Worm (Caenorhabditis elegans) whole organism, L4/young adult: Measurements from ENCODE around the gene F09F9.2.

Experiments
- W03F9.2 ChIP-seq: fragments of 150-350 bp; optimal IDR thresholded peaks from 2 replicates; lab custom pipeline; 2014; ENCODE audit warnings: missing biosample characterization, missing genetic modification characterization
- dao-5 ChIP-seq: sonication (generic microtip); optimal IDR thresholded peaks from 2 replicates; lab custom pipeline; 2016; ENCODE audit warnings: missing genotype, missing genetic modification characterization, moderate library complexity, missing compliant biosample characterization
- him-1 ChIP-seq: sonication (generic microtip); optimal IDR thresholded peaks from 2 replicates; lab custom pipeline; 2016; ENCODE audit warnings: missing genotype, missing genetic modification reagents, missing genetic modification characterization, missing compliant biosample characterization

Gene F09F9.2

ce11 chrX:4111416-4111815, at the start of gene F09F9.2:
F09F9.2 (minus strand) TSS chrX:4111440.
- TF ChIP-seq W03F9.2, result no peak
- TF ChIP-seq him-1 (tag; lab: Kevin White, UChicago), result no peak
- TF ChIP-seq dao-5 (tag; lab: Kevin White, UChicago), result no peak

DNA sequence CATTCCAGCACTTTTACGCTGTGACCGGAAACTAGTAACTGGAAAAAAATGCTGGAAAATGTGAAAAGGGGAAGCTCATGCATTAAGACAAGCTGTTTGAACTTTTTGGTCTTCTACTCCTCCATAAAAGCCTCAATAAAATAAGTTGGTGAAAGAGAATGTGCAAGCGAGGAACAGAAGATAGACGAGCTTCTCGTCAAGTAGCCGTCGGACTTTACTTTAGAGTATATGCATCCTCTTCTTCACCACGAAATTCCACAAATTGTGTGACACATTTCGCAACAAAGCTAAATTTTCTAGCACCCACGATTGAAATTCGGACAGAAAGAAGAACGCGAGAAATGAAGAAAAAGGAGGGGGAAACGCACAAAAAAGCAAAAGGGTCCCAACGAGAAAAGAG, 48.7 kb upstream of the F09F9.2 start:
- TF ChIP-seq dao-5 (tag; lab: Kevin White, UChicago) (no peak), W03F9.2 (no peak), him-1 (tag; lab: Kevin White, UChicago) (no peak)

ce11 chrX:4159185-4159871, 48.1 kb upstream of the F09F9.2 start:
- no peak for TF ChIP-seq dao-5 (tag; lab: Kevin White, UChicago)

DNA sequence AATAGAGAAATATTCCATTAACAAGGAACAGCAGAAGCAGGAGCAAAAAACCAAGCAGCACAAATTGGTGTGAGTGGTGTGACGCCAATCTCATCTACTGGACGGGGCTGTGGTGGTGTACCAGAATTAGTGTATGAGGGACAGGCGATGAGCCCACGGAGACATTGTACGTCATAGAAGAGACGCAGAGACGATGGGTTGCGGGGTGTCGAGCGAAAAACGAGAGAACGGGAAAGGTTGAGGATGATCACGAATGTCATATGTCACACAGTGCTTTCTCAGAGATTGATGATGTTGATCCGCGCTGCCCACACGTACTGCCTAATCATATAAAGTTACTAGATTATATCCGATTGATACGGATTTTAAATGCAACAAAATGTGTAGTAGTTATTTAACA, 46.7 kb upstream of the F09F9.2 start:
- TF ChIP-seq W03F9.2 (no peak), dao-5 (tag; lab: Kevin White, UChicago) (no peak), him-1 (tag; lab: Kevin White, UChicago) (no peak)

ce11 chrX:4154784-4155183, 43.5 kb upstream of the F09F9.2 start:
- TF ChIP-seq him-1 (tag; lab: Kevin White, UChicago), result no peak
- no peak for TF ChIP-seq dao-5 (tag; lab: Kevin White, UChicago)
- no peak for TF ChIP-seq W03F9.2

- TF ChIP-seq W03F9.2 (no peak), dao-5 (tag; lab: Kevin White, UChicago) (no peak)
These were observed 42.1 kb upstream of the F09F9.2 start, which contains the start of gene nck-1 for ce11 chrX:4153343-4153742. nck-1 (minus strand) TSS chrX:4153443.

ce11 chrX:4151206-4151605, 40.0 kb upstream of the F09F9.2 start:
- TF ChIP-seq W03F9.2 (no peak), dao-5 (tag; lab: Kevin White, UChicago) (no peak), him-1 (tag; lab: Kevin White, UChicago) (peak; percentile 35)

DNA sequence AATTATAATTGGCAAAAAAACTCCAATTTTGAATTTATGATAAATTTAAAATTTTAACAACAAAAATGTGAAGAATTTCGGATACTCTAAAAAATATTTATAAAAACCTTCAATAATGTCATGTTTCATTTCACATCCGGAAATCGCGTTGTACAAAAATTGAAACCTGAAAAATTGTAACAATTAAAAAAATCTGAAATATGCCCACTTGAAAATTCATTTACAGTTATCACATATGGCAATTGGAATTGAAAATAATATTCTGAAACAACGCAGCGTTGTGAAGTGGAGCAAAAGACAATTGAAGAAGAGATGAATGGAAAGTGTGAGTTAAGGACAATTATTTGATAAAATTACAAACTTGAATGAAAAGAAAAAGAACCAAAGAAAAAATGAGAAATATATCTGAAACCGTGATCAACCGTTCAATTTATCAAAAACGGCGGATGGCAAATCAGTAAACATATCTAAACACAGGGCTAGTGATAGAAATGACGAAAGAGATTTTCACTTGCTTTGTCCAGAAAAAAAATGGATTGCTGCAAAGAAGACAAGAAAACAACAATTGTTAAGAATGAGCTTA, 37.3 kb upstream of the F09F9.2 start:
- TF ChIP-seq him-1 (tag; lab: Kevin White, UChicago), result no peak
- TF ChIP-seq W03F9.2, result no peak
- no peak for TF ChIP-seq dao-5 (tag; lab: Kevin White, UChicago)

DNA sequence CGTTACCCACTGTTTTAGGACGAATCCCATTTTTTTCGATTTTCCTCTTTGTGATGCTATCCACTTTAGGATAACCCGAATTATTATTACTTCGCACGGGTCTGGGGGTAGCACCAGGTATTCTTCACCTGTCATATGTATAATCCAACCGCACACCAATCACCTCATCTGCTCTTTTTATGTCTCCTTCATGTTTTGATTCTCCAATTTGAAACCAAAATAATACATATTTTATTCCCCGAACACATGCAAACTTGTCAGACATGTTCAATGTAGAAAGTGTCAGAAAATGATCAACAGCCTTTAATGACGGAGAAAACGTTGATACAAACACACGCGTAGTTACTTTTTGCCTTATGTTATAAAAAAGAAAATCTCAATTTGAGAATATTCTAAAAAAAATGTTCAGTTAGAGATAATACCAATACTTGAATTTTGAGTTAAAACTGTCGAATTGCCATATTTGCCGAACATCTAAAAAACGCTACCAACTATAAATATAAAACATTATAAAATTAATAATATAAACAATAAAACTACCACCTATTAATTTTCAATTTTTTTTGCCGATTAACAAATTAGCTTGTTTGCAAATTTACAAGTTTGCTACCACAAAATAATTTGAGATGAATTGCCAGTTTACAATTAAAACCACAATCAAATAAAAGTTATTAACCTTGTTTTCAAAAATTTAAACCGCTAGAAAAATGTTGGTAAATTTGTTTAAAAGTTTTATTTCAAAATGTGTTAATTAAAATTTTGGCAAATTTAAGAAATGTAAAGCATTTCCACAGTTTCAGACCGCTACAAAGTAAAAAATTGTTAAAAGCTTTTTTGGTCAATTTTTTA, 36.6 kb upstream of the F09F9.2 start:
- TF ChIP-seq W03F9.2 (peak; percentile 14), dao-5 (tag; lab: Kevin White, UChicago) (no peak), him-1 (tag; lab: Kevin White, UChicago) (peak; percentile 20)

ce11 chrX:4146798-4147543, 35.7 kb upstream of the F09F9.2 start:
- TF ChIP-seq him-1 (tag; lab: Kevin White, UChicago) (no peak), dao-5 (tag; lab: Kevin White, UChicago) (no peak), W03F9.2 (no peak)

- no peak for TF ChIP-seq W03F9.2
- TF ChIP-seq dao-5 (tag; lab: Kevin White, UChicago), result no peak
- no peak for TF ChIP-seq him-1 (tag; lab: Kevin White, UChicago)
These were observed 34.8 kb upstream of the F09F9.2 start for ce11 chrX:4146046-4146445.

ce11 chrX:4145051-4145826, 34.0 kb upstream of the F09F9.2 start:
- no peak for TF ChIP-seq W03F9.2
- peak; percentile 50 for TF ChIP-seq dao-5 (tag; lab: Kevin White, UChicago)
- TF ChIP-seq him-1 (tag; lab: Kevin White, UChicago), result peak; percentile 82
